Fruit fly (Drosophila melanogaster) whole organism, embryonic: ENCODE data around the gene Osi20.

ENCODE experiments used
- CG1024 ChIP-seq: fragments of 200-800 bp; sonication (Bioruptor generic); IDR thresholded peaks from 2 replicates; pipeline ENCODE4 v1.3.6; 2022; ENCODE audit warnings: missing biosample characterization, missing genetic modification characterization
- CG10321 ChIP-seq: fragments of 200-800 bp; sonication (Bioruptor generic); IDR thresholded peaks from 2 replicates; pipeline ENCODE4 v1.3.6; 2022; ENCODE audit warnings: missing biosample characterization, missing genetic modification characterization
- CG10366 ChIP-seq: fragments of 200-800 bp; sonication (Bioruptor generic); IDR thresholded peaks from 2 replicates; pipeline ENCODE4 v1.3.6; 2022; ENCODE audit warnings: missing biosample characterization, missing genetic modification characterization
- CG10654 ChIP-seq: fragments of 200-800 bp; sonication (Bioruptor generic); optimal IDR thresholded peaks from 2 replicates; lab custom pipeline; 2016; ENCODE audit warnings: missing biosample characterization, missing genetic modification characterization
- CG12391 ChIP-seq: fragments of 200-800 bp; sonication (Bioruptor generic); optimal IDR thresholded peaks from 3 replicates; lab custom pipeline; 2018; ENCODE audit warnings: missing biosample characterization, mild to moderate bottlenecking, missing genetic modification characterization, moderate library complexity
- CG14860 ChIP-seq: fragments of 200-800 bp; sonication (Bioruptor generic); IDR thresholded peaks from 3 replicates; pipeline ENCODE4 v1.3.6; 2022; ENCODE audit warnings: missing biosample characterization, missing genetic modification characterization; ENCODE audit not compliant: partially characterized antibody
- CG15011 ChIP-seq: fragments of 200-800 bp; sonication (Bioruptor generic); optimal IDR thresholded peaks from 3 replicates; lab custom pipeline; 2018; ENCODE audit warnings: missing biosample characterization, mild to moderate bottlenecking, missing genetic modification characterization
- CG1647 ChIP-seq: fragments of 200-800 bp; sonication (Bioruptor generic); optimal IDR thresholded peaks from 3 replicates; lab custom pipeline; 2016; ENCODE audit warnings: missing biosample characterization, missing genetic modification characterization
- CG17328 ChIP-seq: fragments of 200-800 bp; sonication (Bioruptor generic); IDR thresholded peaks from 2 replicates; pipeline ENCODE4 v1.3.6; 2022; ENCODE audit warnings: missing biosample characterization, missing genetic modification characterization
- CG17829 ChIP-seq: fragments of 200-800 bp; optimal IDR thresholded peaks from 2 replicates; lab custom pipeline; 2019; ENCODE audit warnings: missing biosample characterization, mild to moderate bottlenecking, missing genetic modification characterization, moderate library complexity
- CG2116 ChIP-seq: fragments of 200-800 bp; sonication (Bioruptor generic); optimal IDR thresholded peaks from 3 replicates; lab custom pipeline; 2018; ENCODE audit warnings: missing biosample characterization, mild to moderate bottlenecking, missing genetic modification characterization
- CG33213 ChIP-seq: fragments of 200-800 bp; sonication (Bioruptor generic); optimal IDR thresholded peaks from 3 replicates; lab custom pipeline; 2016; ENCODE audit warnings: missing biosample characterization, missing genetic modification characterization
- CG4820 ChIP-seq: fragments of 200-800 bp; sonication (Bioruptor generic); optimal IDR thresholded peaks from 3 replicates; lab custom pipeline; 2016; ENCODE audit warnings: missing biosample characterization, missing genetic modification characterization
- CG7928 ChIP-seq: fragments of 200-800 bp; sonication (Bioruptor generic); optimal IDR thresholded peaks from 2 replicates; lab custom pipeline; 2017; ENCODE audit warnings: missing biosample characterization, mild to moderate bottlenecking, missing genetic modification characterization
- CG8478 ChIP-seq: fragments of >200 bp; optimal IDR thresholded peaks from 2 replicates; lab custom pipeline; 2018
- CG8944 ChIP-seq: fragments of 200-800 bp; sonication (Bioruptor generic); optimal IDR thresholded peaks from 3 replicates; lab custom pipeline; 2016; ENCODE audit warnings: missing biosample characterization, missing genetic modification characterization
- CG9817 ChIP-seq: fragments of 200-800 bp; sonication (Bioruptor generic); optimal IDR thresholded peaks from 2 replicates; lab custom pipeline; 2018; ENCODE audit warnings: missing biosample characterization, mild to moderate bottlenecking, missing genetic modification characterization, moderate library complexity
- E2f2 ChIP-seq: fragments of 200-800 bp; sonication (Bioruptor generic); IDR thresholded peaks from 2 replicates; pipeline ENCODE4 v1.3.6; 2022; ENCODE audit warnings: missing biosample characterization, missing genetic modification characterization
- Ets65A ChIP-seq: fragments of 200-800 bp; sonication (Bioruptor generic); peaks from one replicate; lab custom pipeline; 2016; ENCODE audit warnings: missing biosample characterization, missing genetic modification characterization
- Ets97D ChIP-seq: fragments of 200-800 bp; sonication (Bioruptor generic); optimal IDR thresholded peaks from 3 replicates; lab custom pipeline; 2016; ENCODE audit warnings: missing biosample characterization, missing genetic modification characterization
- Fer3 ChIP-seq: fragments of 200-800 bp; sonication (Bioruptor generic); optimal IDR thresholded peaks from 2 replicates; lab custom pipeline; 2018; ENCODE audit warnings: missing biosample characterization, mild to moderate bottlenecking, missing genetic modification characterization, moderate library complexity
- GATAe ChIP-seq: fragments of 200-800 bp; sonication (Bioruptor generic); conservative IDR thresholded peaks from 2 replicates; pipeline ENCODE4 v1.3.6; 2022; ENCODE audit warnings: missing biosample characterization, missing genetic modification characterization
- HLH4C ChIP-seq: fragments of 200-800 bp; sonication (Bioruptor generic); IDR thresholded peaks from 3 replicates; pipeline ENCODE4 v1.3.6; 2022; ENCODE audit warnings: missing biosample characterization, missing genetic modification characterization; ENCODE audit not compliant: partially characterized antibody
- NFAT ChIP-seq: fragments of 200-800 bp; sonication (Bioruptor generic); IDR thresholded peaks from 2 replicates; pipeline ENCODE4 v1.3.6; 2022; ENCODE audit warnings: missing biosample characterization, missing genetic modification characterization
- NK7.1 ChIP-seq: fragments of 200-800 bp; sonication (Bioruptor generic); optimal IDR thresholded peaks from 3 replicates; lab custom pipeline; 2016; ENCODE audit warnings: missing biosample characterization, missing genetic modification characterization
- Sry-β ChIP-seq: fragments of 200-800 bp; sonication (Bioruptor generic); optimal IDR thresholded peaks from 2 replicates; lab custom pipeline; 2018; ENCODE audit warnings: missing biosample characterization, mild to moderate bottlenecking, missing genetic modification characterization, moderate library complexity
- Xbp1 ChIP-seq: fragments of 200-800 bp; sonication (Bioruptor generic); optimal IDR thresholded peaks from 3 replicates; lab custom pipeline; 2016; ENCODE audit warnings: missing biosample characterization, mild to moderate bottlenecking, missing genetic modification characterization
- ase ChIP-seq: fragments of 200-800 bp; sonication (Bioruptor generic); IDR thresholded peaks from 3 replicates; pipeline ENCODE4 v1.3.6; 2022; ENCODE audit warnings: missing biosample characterization, missing genetic modification characterization
- ato ChIP-seq: fragments of 200-800 bp; sonication (Bioruptor generic); IDR thresholded peaks from 2 replicates; pipeline ENCODE4 v1.3.6; 2022; ENCODE audit warnings: missing biosample characterization, missing genetic modification characterization; ENCODE audit not compliant: partially characterized antibody
- chinmo ChIP-seq: fragments of 200-800 bp; sonication (Bioruptor generic); IDR thresholded peaks from 4 replicates; pipeline ENCODE4 v1.3.6; 2022; ENCODE audit warnings: missing biosample characterization, missing genetic modification characterization; ENCODE audit not compliant: partially characterized antibody
- ci ChIP-seq: fragments of 200-800 bp; sonication (Bioruptor generic); IDR thresholded peaks from 3 replicates; pipeline ENCODE4 v1.3.6; 2022; ENCODE audit warnings: missing biosample characterization, missing genetic modification characterization
- cwo ChIP-seq: fragments of 200-800 bp; sonication (Bioruptor generic); optimal IDR thresholded peaks from 3 replicates; lab custom pipeline; 2017; ENCODE audit warnings: missing biosample characterization, missing genetic modification characterization, mild to moderate bottlenecking, moderate library complexity, missing genetic modification reagents
- esg ChIP-seq: fragments of 200-800 bp; sonication (Bioruptor generic); conservative IDR thresholded peaks from 2 replicates; pipeline ENCODE4 v1.3.6; 2022; ENCODE audit warnings: missing biosample characterization, missing genetic modification characterization
- fd3F ChIP-seq: fragments of 200-800 bp; sonication (Bioruptor generic); optimal IDR thresholded peaks from 2 replicates; lab custom pipeline; 2018; ENCODE audit warnings: missing biosample characterization, mild to moderate bottlenecking, missing genetic modification characterization, moderate library complexity
- ftz-f1 ChIP-seq: fragments of 200-800 bp; sonication (Bioruptor generic); optimal IDR thresholded peaks from 2 replicates; lab custom pipeline; 2016; ENCODE audit warnings: missing biosample characterization, missing genetic modification characterization
- grau ChIP-seq: fragments of 200-800 bp; optimal IDR thresholded peaks from 3 replicates; lab custom pipeline; 2019; ENCODE audit warnings: missing biosample characterization, mild to moderate bottlenecking, missing genetic modification characterization, moderate library complexity
- insv ChIP-seq, 2 experiments: fragments of 200-800 bp; sonication (Bioruptor generic); optimal IDR thresholded peaks; 3 replicates each; lab custom pipeline; 2016 to 2018; ENCODE audit warnings: missing biosample characterization in 2 of 2, missing genetic modification characterization in 2 of 2
- nerfin-1 ChIP-seq: fragments of 200-800 bp; sonication (Bioruptor generic); optimal IDR thresholded peaks from 3 replicates; lab custom pipeline; 2019; ENCODE audit warnings: missing biosample characterization, mild to moderate bottlenecking, missing genetic modification characterization, moderate library complexity
- nerfin-2 ChIP-seq: fragments of 200-800 bp; sonication (Bioruptor generic); IDR thresholded peaks from 2 replicates; pipeline ENCODE4 v1.3.6; 2022; ENCODE audit warnings: missing biosample characterization, missing genetic modification characterization; ENCODE audit not compliant: partially characterized antibody
- pros ChIP-seq: fragments of 200-800 bp; sonication (Bioruptor generic); optimal IDR thresholded peaks from 3 replicates; lab custom pipeline; 2019; ENCODE audit warnings: missing biosample characterization, mild to moderate bottlenecking, missing genetic modification characterization, moderate library complexity
- seq ChIP-seq: fragments of 200-800 bp; sonication (Bioruptor generic); IDR thresholded peaks from 2 replicates; pipeline ENCODE4 v1.3.6; 2022; ENCODE audit warnings: missing biosample characterization, missing genetic modification characterization
- sob ChIP-seq: fragments of 200-800 bp; sonication (Bioruptor generic); IDR thresholded peaks from 2 replicates; pipeline ENCODE4 v1.3.6; 2022; ENCODE audit warnings: missing biosample characterization, missing genetic modification characterization
- stwl ChIP-seq: fragments of 200-800 bp; sonication (Bioruptor generic); optimal IDR thresholded peaks from 3 replicates; lab custom pipeline; 2018; ENCODE audit warnings: missing biosample characterization, mild to moderate bottlenecking, missing genetic modification characterization, moderate library complexity
- trem ChIP-seq: fragments of 200-800 bp; optimal IDR thresholded peaks from 3 replicates; lab custom pipeline; 2019; ENCODE audit warnings: missing biosample characterization, mild to moderate bottlenecking, missing genetic modification characterization, moderate library complexity
- vnd ChIP-seq: fragments of 200-800 bp; sonication (Bioruptor generic); IDR thresholded peaks from 3 replicates; pipeline ENCODE4 v1.3.6; 2022; ENCODE audit warnings: missing biosample characterization, missing genetic modification characterization; ENCODE audit not compliant: partially characterized antibody
- zen2 ChIP-seq: fragments of 200-800 bp; sonication (Bioruptor generic); IDR thresholded peaks from 3 replicates; pipeline ENCODE4 v1.3.6; 2022; ENCODE audit warnings: missing biosample characterization, missing genetic modification characterization; ENCODE audit not compliant: partially characterized antibody
- zfh2 ChIP-seq: fragments of 200-800 bp; sonication (Bioruptor generic); optimal IDR thresholded peaks from 2 replicates; lab custom pipeline; 2016; ENCODE audit warnings: missing biosample characterization, missing genetic modification characterization

Gene Osi20

dm6 chr3R:6380129-6380528, 40.2 kb downstream of the Osi20 start, which contains the start of the genes CG1024 and TfIIFalpha (continued):
- no peak for TF ChIP-seq fd3F (GFP tag; lab: Kevin White, UChicago)
- TF ChIP-seq HLH4C, result peak; percentile 97
- TF ChIP-seq Xbp1 (GFP tag; lab: Kevin White, UChicago), result peak; percentile 3
- TF ChIP-seq CG14860 (GFP tag; lab: Robert Waterston, UW), result peak; percentile 95
- peak; percentile 64 for TF ChIP-seq E2f2 (GFP tag; lab: Robert Waterston, UW)
- TF ChIP-seq Sry-β (GFP tag; lab: Kevin White, UChicago), result peak; percentile 3
- TF ChIP-seq CG33213 (GFP tag; lab: Kevin White, UChicago), result no peak
- TF ChIP-seq ase (GFP tag; lab: Robert Waterston, UW), result no peak
- peak; percentile 78; the same call in 2 of the 4 replicates for TF ChIP-seq chinmo (GFP tag; lab: Robert Waterston, UW)
- TF ChIP-seq CG8944, result no peak
- peak; percentile 96 for TF ChIP-seq nerfin-2 (GFP tag; lab: Robert Waterston, UW)
- peak; percentile 14 for TF ChIP-seq grau (tag; lab: Kevin White, UChicago)
- no peak for TF ChIP-seq GATAe (GFP tag; lab: Robert Waterston, UW)
- TF ChIP-seq NFAT (GFP tag; lab: Robert Waterston, UW), result no peak
- TF ChIP-seq nerfin-1 (tag; lab: Kevin White, UChicago), result peak; percentile 9
- peak; percentile 90 for TF ChIP-seq CG2116
- TF ChIP-seq ftz-f1 (GFP tag; lab: Kevin White, UChicago), result no peak
- peak; percentile 38 for TF ChIP-seq Ets97D (GFP tag; lab: Kevin White, UChicago)
- TF ChIP-seq zen2 (GFP tag; lab: Robert Waterston, UW), result peak; percentile 90
- TF ChIP-seq CG9817 (tag; lab: Kevin White, UChicago), result no peak
- TF ChIP-seq CG17829 (tag; lab: Kevin White, UChicago), result peak; percentile 41
- no peak for TF ChIP-seq pros (GFP tag; lab: Kevin White, UChicago)
- TF ChIP-seq CG7928 (GFP tag; lab: Kevin White, UChicago), result no peak
- TF ChIP-seq CG12391 (tag; lab: Kevin White, UChicago), result peak; percentile 36
- TF ChIP-seq stwl (tag; lab: Kevin White, UChicago), result peak; percentile 84

- TF ChIP-seq NK7.1 (GFP tag; lab: Kevin White, UChicago), result no peak
- no peak for TF ChIP-seq seq
- 0 out of 3 replicates have a peak, but pooled peaks have one; percentile 16 for TF ChIP-seq ci (GFP tag; lab: Robert Waterston, UW)
- no peak for TF ChIP-seq chinmo (GFP tag; lab: Robert Waterston, UW)
- TF ChIP-seq CG10654 (GFP tag; lab: Kevin White, UChicago), result no peak
- peak; percentile 93 for TF ChIP-seq Ets65A (GFP tag; lab: Kevin White, UChicago)
- TF ChIP-seq CG1647 (GFP tag; lab: Kevin White, UChicago), result no peak
- no peak for TF ChIP-seq esg (GFP tag; lab: Robert Waterston, UW)
- TF ChIP-seq ato (GFP tag; lab: Robert Waterston, UW), result no peak
- TF ChIP-seq CG17328 (GFP tag; lab: Robert Waterston, UW), result no peak
Measured at dm6 chr3R:6381784-6382183, 41.9 kb downstream of the Osi20 start.

- TF ChIP-seq Fer3 (no peak), CG10366 (GFP tag; lab: Robert Waterston, UW) (no peak), CG1024 (GFP tag; lab: Robert Waterston, UW) (no peak), ato (GFP tag; lab: Robert Waterston, UW) (peak; percentile 96), zfh2 (no peak), CG8478 (peak; percentile 87), insv (GFP tag; optimal IDR thresholded peaks at IDR 0.05; lab: Kevin White, UChicago) (no peak), CG10321 (no peak), trem (tag; lab: Kevin White, UChicago) (peak; percentile 61), CG4820 (GFP tag; lab: Kevin White, UChicago) (no peak), stwl (tag; lab: Kevin White, UChicago) (peak; percentile 68), CG15011 (no peak), vnd (GFP tag; lab: Robert Waterston, UW) (peak; percentile 96), sob (GFP tag; lab: Robert Waterston, UW) (peak; percentile 29; the same call in 1 of the 2 replicates), cwo (peak; percentile 35)
Measured at dm6 chr3R:6382733-6383465, 43.0 kb downstream of the Osi20 start, which contains the start of gene gzl. Gene gzl (plus strand): TSS chr3R:6382914.
